Fruit fly (Drosophila melanogaster) whole organism, embryonic: ENCODE results near the gene CG32099.

Source experiments
- ATbp ChIP-seq: fragments of 200-800 bp; sonication (Bioruptor generic); optimal IDR thresholded peaks from 2 replicates; lab custom pipeline; 2017; ENCODE audit warnings: missing biosample characterization, mild to moderate bottlenecking, missing genetic modification characterization, missing genetic modification reagents
- CG1024 ChIP-seq: fragments of 200-800 bp; sonication (Bioruptor generic); IDR thresholded peaks from 2 replicates; pipeline ENCODE4 v1.3.6; 2022; ENCODE audit warnings: missing biosample characterization, missing genetic modification characterization
- CG11696 ChIP-seq: fragments of 200-800 bp; sonication (Bioruptor generic); IDR thresholded peaks from 2 replicates; pipeline ENCODE4 v1.3.6; 2022; ENCODE audit warnings: missing biosample characterization, missing genetic modification characterization
- CG14014 ChIP-seq: fragments of 200-800 bp; sonication (Bioruptor generic); IDR thresholded peaks from 2 replicates; pipeline ENCODE4 v1.3.6; 2022; ENCODE audit warnings: missing biosample characterization, missing genetic modification characterization
- CG15269 ChIP-seq: fragments of 200-800 bp; sonication (Bioruptor generic); optimal IDR thresholded peaks from 2 replicates; lab custom pipeline; 2018; ENCODE audit warnings: missing biosample characterization, mild to moderate bottlenecking, missing genetic modification characterization, moderate library complexity
- CG1603 ChIP-seq: fragments of 200-800 bp; sonication (Bioruptor generic); optimal IDR thresholded peaks from 2 replicates; lab custom pipeline; 2019; ENCODE audit warnings: missing biosample characterization, mild to moderate bottlenecking, missing genetic modification characterization, moderate library complexity
- CG16813 ChIP-seq: fragments of 200-800 bp; sonication (Bioruptor generic); IDR thresholded peaks from 3 replicates; pipeline ENCODE4 v1.3.6; 2022; ENCODE audit warnings: missing biosample characterization, missing genetic modification characterization; ENCODE audit not compliant: partially characterized antibody
- CG17568 ChIP-seq: fragments of 200-800 bp; sonication (Bioruptor generic); optimal IDR thresholded peaks from 2 replicates; lab custom pipeline; 2018; ENCODE audit warnings: missing biosample characterization, mild to moderate bottlenecking, missing genetic modification characterization, moderate library complexity
- CG2889 ChIP-seq: fragments of 200-800 bp; sonication (Bioruptor generic); IDR thresholded peaks from 3 replicates; pipeline ENCODE4 v1.3.6; 2022; ENCODE audit warnings: missing biosample characterization, missing genetic modification characterization
- CG3065 ChIP-seq: fragments of 200-800 bp; sonication (Bioruptor generic); optimal IDR thresholded peaks from 2 replicates; lab custom pipeline; 2016; ENCODE audit warnings: missing biosample characterization, missing genetic modification characterization
- CG42726 ChIP-seq: fragments of 200-800 bp; sonication (Bioruptor generic); IDR thresholded peaks from 2 replicates; pipeline ENCODE4 v1.3.6; 2022; ENCODE audit warnings: missing biosample characterization, missing genetic modification characterization; ENCODE audit not compliant: partially characterized antibody
- CG4730 ChIP-seq: fragments of 200-800 bp; sonication (Bioruptor generic); IDR thresholded peaks from 2 replicates; pipeline ENCODE4 v1.3.6; 2022; ENCODE audit warnings: missing biosample characterization, missing genetic modification characterization
- CG6272 ChIP-seq: fragments of 200-800 bp; sonication (Bioruptor generic); IDR thresholded peaks from 2 replicates; pipeline ENCODE4 v1.3.6; 2022; ENCODE audit warnings: missing biosample characterization, missing genetic modification characterization
- CG7839 ChIP-seq: fragments of 200-800 bp; sonication (Bioruptor generic); optimal IDR thresholded peaks from 3 replicates; lab custom pipeline; 2018; ENCODE audit warnings: missing biosample characterization, mild to moderate bottlenecking, missing genetic modification characterization, moderate library complexity
- CG9437 ChIP-seq: fragments of 200-800 bp; sonication (Bioruptor generic); optimal IDR thresholded peaks from 2 replicates; lab custom pipeline; 2018; ENCODE audit warnings: missing biosample characterization, mild to moderate bottlenecking, missing genetic modification characterization
- CrebB ChIP-seq: fragments of 200-800 bp; sonication (Bioruptor generic); optimal IDR thresholded peaks from 3 replicates; lab custom pipeline; 2018; ENCODE audit warnings: missing biosample characterization, mild to moderate bottlenecking, missing genetic modification characterization
- D19B ChIP-seq: fragments of 200-800 bp; sonication (Bioruptor generic); optimal IDR thresholded peaks from 2 replicates; lab custom pipeline; 2017; ENCODE audit warnings: missing biosample characterization, mild to moderate bottlenecking, missing genetic modification characterization
- Doc2 ChIP-seq: fragments of 200-800 bp; sonication (Bioruptor generic); IDR thresholded peaks from 2 replicates; pipeline ENCODE4 v1.3.6; 2022; ENCODE audit warnings: missing biosample characterization, missing genetic modification characterization
- Gug ChIP-seq: fragments of 200-800 bp; sonication (Bioruptor generic); IDR thresholded peaks from 4 replicates; pipeline ENCODE4 v1.3.6; 2022; ENCODE audit warnings: missing biosample characterization, missing genetic modification characterization
- H15 ChIP-seq: fragments of 200-800 bp; sonication (Bioruptor generic); IDR thresholded peaks from 3 replicates; pipeline ENCODE4 v1.3.6; 2022; ENCODE audit warnings: missing biosample characterization, missing genetic modification characterization
- Hmr ChIP-seq: fragments of 200-800 bp; sonication (Bioruptor generic); optimal IDR thresholded peaks from 3 replicates; lab custom pipeline; 2017; ENCODE audit warnings: mild to moderate bottlenecking, missing biosample characterization, missing genetic modification reagents, missing genetic modification characterization
- Hr51 ChIP-seq, 2 experiments: fragments of 200-800 bp; sonication (Bioruptor generic); optimal IDR thresholded peaks; 2 replicates in 1 of 2; 3 replicates in 1 of 2; lab custom pipeline; 2016 to 2018; ENCODE audit warnings: missing biosample characterization in 2 of 2, missing genetic modification characterization in 2 of 2, mild to moderate bottlenecking in 1 of 2, moderate library complexity in 1 of 2
- Hr78 ChIP-seq, 2 experiments: fragments of 200-800 bp in 1 of 2; fragments of >200 bp in 1 of 2; sonication (Bioruptor generic) in 1 of 2; optimal IDR thresholded peaks; 2 replicates each; lab custom pipeline; 2017 to 2019; ENCODE audit warnings: missing biosample characterization in 2 of 2, missing genetic modification characterization in 2 of 2, mild to moderate bottlenecking in 1 of 2, moderate library complexity in 1 of 2
- Med ChIP-seq: fragments of 200-800 bp; sonication (Bioruptor generic); peaks from one replicate; lab custom pipeline; 2016; ENCODE audit warnings: missing biosample characterization, missing genetic modification characterization, mild to moderate bottlenecking, inconsistent platforms, moderate library complexity
- NFAT ChIP-seq: fragments of 200-800 bp; sonication (Bioruptor generic); IDR thresholded peaks from 2 replicates; pipeline ENCODE4 v1.3.6; 2022; ENCODE audit warnings: missing biosample characterization, missing genetic modification characterization
- Pdp1 ChIP-seq, 2 experiments: fragments of 200-800 bp; sonication (Bioruptor generic); optimal IDR thresholded peaks; 3 replicates each; lab custom pipeline; 2016; ENCODE audit warnings: missing biosample characterization in 2 of 2, missing genetic modification characterization in 2 of 2, mild to moderate bottlenecking in 1 of 2, moderate library complexity in 1 of 2
- ase ChIP-seq: fragments of 200-800 bp; sonication (Bioruptor generic); IDR thresholded peaks from 3 replicates; pipeline ENCODE4 v1.3.6; 2022; ENCODE audit warnings: missing biosample characterization, missing genetic modification characterization
- caup ChIP-seq: fragments of 200-800 bp; sonication (Bioruptor generic); optimal IDR thresholded peaks from 3 replicates; lab custom pipeline; 2017; ENCODE audit warnings: missing biosample characterization, mild to moderate bottlenecking, missing genetic modification characterization, moderate library complexity; ENCODE audit not compliant: severe bottlenecking
- ci ChIP-seq: fragments of 200-800 bp; sonication (Bioruptor generic); IDR thresholded peaks from 3 replicates; pipeline ENCODE4 v1.3.6; 2022; ENCODE audit warnings: missing biosample characterization, missing genetic modification characterization
- dmrt99B ChIP-seq: fragments of 200-800 bp; sonication (Bioruptor generic); optimal IDR thresholded peaks from 2 replicates; lab custom pipeline; 2018; ENCODE audit warnings: missing biosample characterization, mild to moderate bottlenecking, missing genetic modification characterization, moderate library complexity
- esg ChIP-seq: fragments of 200-800 bp; sonication (Bioruptor generic); conservative IDR thresholded peaks from 2 replicates; pipeline ENCODE4 v1.3.6; 2022; ENCODE audit warnings: missing biosample characterization, missing genetic modification characterization
- fru ChIP-seq: fragments of >200 bp; optimal IDR thresholded peaks from 2 replicates; lab custom pipeline; 2017
- gce ChIP-seq: fragments of 200-800 bp; sonication (Bioruptor generic); IDR thresholded peaks from 3 replicates; pipeline ENCODE4 v1.3.6; 2022; ENCODE audit warnings: missing biosample characterization, missing genetic modification characterization
- gem ChIP-seq: fragments of 200-800 bp; sonication (Bioruptor generic); optimal IDR thresholded peaks from 2 replicates; lab custom pipeline; 2019; ENCODE audit warnings: missing biosample characterization, mild to moderate bottlenecking, missing genetic modification characterization, moderate library complexity
- grau ChIP-seq: fragments of 200-800 bp; optimal IDR thresholded peaks from 3 replicates; lab custom pipeline; 2019; ENCODE audit warnings: missing biosample characterization, mild to moderate bottlenecking, missing genetic modification characterization, moderate library complexity
- grn ChIP-seq: fragments of 200-800 bp; sonication (Bioruptor generic); optimal IDR thresholded peaks from 3 replicates; lab custom pipeline; 2017; ENCODE audit warnings: missing biosample characterization, missing genetic modification characterization
- gro ChIP-seq: fragments of 200-800 bp; sonication (Bioruptor generic); optimal IDR thresholded peaks from 2 replicates; lab custom pipeline; 2016; ENCODE audit warnings: missing biosample characterization, missing genetic modification characterization
- h ChIP-seq: fragments of >200 bp; optimal IDR thresholded peaks from 2 replicates; lab custom pipeline; 2017
- kay ChIP-seq: fragments of 200-800 bp; sonication (Bioruptor generic); optimal IDR thresholded peaks from 2 replicates; lab custom pipeline; 2016; ENCODE audit warnings: missing biosample characterization, missing genetic modification characterization
- nmo ChIP-seq: fragments of 200-800 bp; sonication (Bioruptor generic); optimal IDR thresholded peaks from 2 replicates; lab custom pipeline; 2018; ENCODE audit warnings: missing biosample characterization, mild to moderate bottlenecking, missing genetic modification characterization, moderate library complexity
- pb ChIP-seq: fragments of 200-800 bp; sonication (Bioruptor generic); optimal IDR thresholded peaks from 3 replicates; lab custom pipeline; 2016; ENCODE audit warnings: missing biosample characterization, missing genetic modification characterization
- row ChIP-seq: fragments of 200-800 bp; sonication (Bioruptor generic); IDR thresholded peaks from 3 replicates; pipeline ENCODE4 v1.3.6; 2022; ENCODE audit warnings: missing biosample characterization, missing genetic modification characterization
- sens ChIP-seq: fragments of 200-800 bp; sonication (Bioruptor generic); peaks from one replicate; lab custom pipeline; 2016; ENCODE audit warnings: missing biosample characterization, missing genetic modification characterization
- toy ChIP-seq: fragments of 200-800 bp; sonication (Bioruptor generic); IDR thresholded peaks from 2 replicates; pipeline ENCODE4 v1.3.6; 2022; ENCODE audit warnings: missing biosample characterization, missing genetic modification characterization
- usp ChIP-seq: fragments of >200 bp; optimal IDR thresholded peaks from 2 replicates; lab custom pipeline; 2017; ENCODE audit warnings: missing biosample characterization, missing genetic modification characterization

Gene CG32099

DNA sequence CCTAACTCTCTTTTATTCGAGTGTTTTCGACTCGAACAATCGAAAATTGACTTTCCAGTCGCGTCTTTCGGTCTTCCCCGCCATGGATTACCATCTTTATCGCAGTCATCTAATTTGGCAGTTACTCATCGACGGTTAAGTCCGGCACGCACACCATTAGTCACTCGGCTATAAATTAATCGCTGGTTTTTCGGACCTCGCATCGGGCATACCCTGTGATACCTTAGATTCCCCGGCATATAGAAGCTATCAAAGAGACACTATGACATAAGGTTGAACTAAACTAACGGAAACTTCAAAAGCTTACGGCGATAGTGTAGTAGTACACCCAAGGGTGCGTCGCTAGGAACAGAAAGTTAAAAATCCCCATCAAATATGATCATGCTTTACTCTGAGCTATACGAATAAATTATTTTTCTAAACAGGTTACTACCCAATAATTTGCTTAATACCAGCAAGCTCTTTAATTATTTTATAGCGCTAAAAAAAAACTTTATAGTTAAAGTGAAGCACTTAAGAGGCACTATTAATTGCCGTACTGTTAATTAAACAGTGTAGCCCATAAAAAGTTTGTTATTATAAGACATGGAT lies 29.9 kb downstream of the CG32099 start (continued):
- TF ChIP-seq CG1603 (peak; percentile 10), Med (peak; percentile 67), ci (GFP tag; lab: Robert Waterston, UW) (peak; percentile 43; the same call in 1 of the 3 replicates), CG16813 (GFP tag; lab: Robert Waterston, UW) (no peak), Pdp1 (GFP tag; optimal IDR thresholded peaks at IDR 0.05; lab: Kevin White, UChicago) (peak in 1 of 2 experiments; percentile 83), ase (GFP tag; lab: Robert Waterston, UW) (0 out of 3 replicates have a peak, but pooled peaks have one; percentile 35), grn (peak; percentile 34), gce (0 out of 3 replicates have a peak, but pooled peaks have one; percentile 21), CrebB (no peak), dmrt99B (tag; lab: Kevin White, UChicago) (peak; percentile 41), CG7839 (tag; lab: Kevin White, UChicago) (peak; percentile 3), CG3065 (GFP tag; lab: Kevin White, UChicago) (no peak), CG9437 (GFP tag; lab: Kevin White, UChicago) (no peak), CG14014 (GFP tag; lab: Robert Waterston, UW) (peak; percentile 25; the same call in 1 of the 2 replicates), sens (GFP tag; lab: Kevin White, UChicago) (peak; percentile 60), ATbp (no peak), Hr78 (GFP tag; optimal IDR thresholded peaks at IDR 0.05; lab: Kevin White, UChicago) (peak in 1 of 2 experiments; percentile 22), fru (lab: Kevin White, UChicago) (no peak), CG17568 (GFP tag; lab: Kevin White, UChicago) (no peak), CG6272 (no peak), kay (GFP tag; lab: Kevin White, UChicago) (peak; percentile 5), pb (GFP tag; lab: Kevin White, UChicago) (peak; percentile 6), toy (no peak), gro (GFP tag; lab: Kevin White, UChicago) (peak; percentile 48), CG11696 (GFP tag; lab: Robert Waterston, UW) (peak; percentile 80), Hmr (GFP tag; lab: Kevin White, UChicago) (peak; percentile 7), CG1024 (GFP tag; lab: Robert Waterston, UW) (no peak), Gug (GFP tag; lab: Robert Waterston, UW) (peak; percentile 31; the same call in 1 of the 4 replicates), H15 (GFP tag; lab: Robert Waterston, UW) (0 out of 3 replicates have a peak, but pooled peaks have one; percentile 37), CG4730 (no peak), Doc2 (GFP tag; lab: Robert Waterston, UW) (no peak), CG2889 (GFP tag; lab: Robert Waterston, UW) (no peak), NFAT (GFP tag; lab: Robert Waterston, UW) (peak; percentile 41; the same call in 1 of the 2 replicates), CG42726 (GFP tag; lab: Robert Waterston, UW) (no peak), caup (peak; percentile 9), grau (tag; lab: Kevin White, UChicago) (peak; percentile 18), CG15269 (tag; lab: Kevin White, UChicago) (peak; percentile 10), D19B (peak; percentile 91), gem (tag; lab: Kevin White, UChicago) (peak; percentile 2), esg (GFP tag; lab: Robert Waterston, UW) (0 out of 2 replicates have a peak, but pooled peaks have one; percentile 13), h (lab: Kevin White, UChicago) (no peak), row (GFP tag; lab: Robert Waterston, UW) (peak; percentile 50; the same call in 2 of the 3 replicates), nmo (GFP tag; lab: Kevin White, UChicago) (peak; percentile 4), usp (GFP tag; lab: Kevin White, UChicago) (no peak), Hr51 (GFP tag; optimal IDR thresholded peaks at IDR 0.05; lab: Kevin White, UChicago) (peak in 1 of 2 experiments; percentile 23)
- TF ChIP-seq, all 482 proteins: peak for 55
